Fruit fly (Drosophila melanogaster): ENCODE results near the gene Osi1.

DNA sequence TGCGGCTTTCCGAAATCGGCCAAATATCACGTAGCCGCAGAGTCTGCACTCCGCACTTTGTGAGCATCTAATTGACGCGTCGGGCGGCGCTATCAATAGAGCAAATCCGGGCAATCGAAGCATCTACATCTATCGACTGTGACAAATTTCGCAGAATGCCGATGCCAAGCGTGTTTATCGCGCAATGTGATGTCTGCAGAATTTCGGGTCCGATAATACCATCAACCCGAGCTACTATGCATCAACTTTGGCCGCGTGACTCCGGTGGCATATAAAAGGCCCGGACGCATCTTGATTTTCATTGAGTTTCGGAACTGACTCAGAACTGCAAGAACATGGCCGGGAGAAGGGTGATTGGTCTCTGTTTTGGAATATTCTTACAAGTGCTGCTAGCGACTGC is 6.2 kb upstream of the Osi1 start, which contains the start of gene CG1077:
- TF ChIP-seq usp (GFP tag; optimal IDR thresholded peaks at IDR 0.05) (no peak), CG8478 (optimal IDR thresholded peaks at IDR 0.05) (no peak), psq (optimal IDR thresholded peaks at IDR 0.05) (no peak), pan (optimal IDR thresholded peaks at IDR 0.05) (no peak)
